Worm (Caenorhabditis elegans) whole organism, L2 larva: Measurements from ENCODE around the gene btbd-10.

Source experiments
- aly-2 ChIP-seq: fragments of 150-350 bp; optimal IDR thresholded peaks from 2 replicates; lab custom pipeline; 2014; ENCODE audit warnings: missing biosample characterization, missing genetic modification characterization
- lin-11 ChIP-seq: fragments of 150-350 bp; sonication (generic microtip); optimal IDR thresholded peaks from 2 replicates; lab custom pipeline; 2014; ENCODE audit warnings: missing biosample characterization, missing genetic modification characterization, inconsistent platforms, mixed read lengths
- lsy-2 ChIP-seq, 2 experiments: fragments of 150-350 bp in 1 of 2; sonication (generic microtip) in 1 of 2; optimal IDR thresholded peaks; 2 replicates each; lab custom pipeline; 2014 to 2017; ENCODE audit warnings: missing biosample characterization in 2 of 2, missing genetic modification characterization in 2 of 2
- unc-39 ChIP-seq: fragments of 150-350 bp; optimal IDR thresholded peaks from 2 replicates; lab custom pipeline; 2014; ENCODE audit warnings: missing biosample characterization, missing genetic modification characterization

DNA sequence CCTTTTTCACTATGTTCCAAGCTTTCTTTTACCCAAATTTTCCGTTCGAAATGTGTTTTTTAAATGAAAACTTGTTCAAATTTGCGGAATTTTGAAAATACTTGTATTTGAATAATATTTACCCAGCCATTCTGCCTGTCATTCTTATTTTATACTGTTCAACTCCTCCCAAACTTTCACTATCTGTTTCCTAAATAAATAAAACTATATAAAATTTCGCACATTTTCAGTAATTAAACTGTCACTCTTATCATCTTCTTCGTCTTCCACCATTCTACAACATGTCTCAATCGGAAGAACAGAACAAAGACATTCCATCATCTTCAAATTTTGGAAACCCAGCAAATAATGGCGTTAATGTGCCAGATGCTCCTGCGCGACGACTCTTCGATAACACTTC, at the start of gene btbd-10:
- TF ChIP-seq unc-39 (tag; lab: Kevin White, UChicago) (no peak), aly-2 (no peak), lsy-2 (tag; optimal IDR thresholded peaks at IDR 0.05; lab: Kevin White, UChicago) (no peak), lin-11 (tag; lab: Kevin White, UChicago) (no peak)
